Worm (Caenorhabditis elegans) whole organism, young adult: Measurements from ENCODE around the gene pho-11.

ENCODE experiments used
- F10E7.11 ChIP-seq: sonication (generic microtip); optimal IDR thresholded peaks from 2 replicates; lab custom pipeline; 2017; ENCODE audit warnings: mild to moderate bottlenecking, missing genetic modification characterization, moderate library complexity, missing compliant biosample characterization
- ZK185.1 ChIP-seq: sonication (generic microtip); optimal IDR thresholded peaks from 2 replicates; lab custom pipeline; 2016; ENCODE audit warnings: mild to moderate bottlenecking, missing genetic modification characterization, missing compliant biosample characterization; ENCODE audit not compliant: poor library complexity, severe bottlenecking
- ama-1 ChIP-seq, 3 experiments: fragments of 150-350 bp in 1 of 3; sonication (generic microtip) in 2 of 3; optimal IDR thresholded peaks; 2 replicates each; lab custom pipeline; 2014 to 2018; ENCODE audit warnings: missing biosample characterization in 2 of 3, missing genetic modification characterization in 2 of 3, missing genetic modification reagents in 2 of 3
- atf-7 ChIP-seq: sonication (generic microtip); optimal IDR thresholded peaks from 2 replicates; lab custom pipeline; 2017; ENCODE audit warnings: mild to moderate bottlenecking, missing genetic modification characterization, missing compliant biosample characterization
- bed-2 ChIP-seq: fragments of 200-800 bp; sonication (Bioruptor generic); IDR thresholded peaks from 2 replicates; pipeline ENCODE4 v1.3.6; 2022; ENCODE audit warnings: missing genetic modification reagents, missing genetic modification characterization, missing compliant biosample characterization
- ceh-40 ChIP-seq: fragments of 200-800 bp; sonication (Bioruptor generic); IDR thresholded peaks from 2 replicates; pipeline ENCODE4 v1.3.6; 2022; ENCODE audit warnings: missing genetic modification characterization, missing compliant biosample characterization
- die-1 ChIP-seq: sonication (generic microtip); optimal IDR thresholded peaks from 2 replicates; lab custom pipeline; 2016; ENCODE audit warnings: missing genotype, mild to moderate bottlenecking, missing genetic modification characterization, missing compliant biosample characterization
- efl-1 ChIP-seq: fragments of 150-350 bp; optimal IDR thresholded peaks from 2 replicates; lab custom pipeline; 2014; ENCODE audit warnings: missing biosample characterization, missing genetic modification reagents, missing genetic modification characterization
- ets-4 ChIP-seq: fragments of 200-800 bp; sonication (Bioruptor generic); optimal IDR thresholded peaks from 2 replicates; lab custom pipeline; 2018; ENCODE audit warnings: mild to moderate bottlenecking, missing genetic modification characterization, missing compliant biosample characterization
- hmg-1.2 ChIP-seq: fragments of 200-800 bp; sonication (Bioruptor generic); IDR thresholded peaks from 2 replicates; pipeline ENCODE4 v1.3.6; 2022; ENCODE audit warnings: missing genetic modification reagents, missing genetic modification characterization, missing compliant biosample characterization
- nfyb-1 ChIP-seq: fragments of 200-800 bp; sonication (Bioruptor generic); IDR thresholded peaks from 2 replicates; pipeline ENCODE4 v1.3.6; 2022; ENCODE audit warnings: missing genetic modification reagents, missing genetic modification characterization, missing compliant biosample characterization
- unc-62 ChIP-seq: fragments of 150-350 bp; optimal IDR thresholded peaks from 2 replicates; lab custom pipeline; 2014; ENCODE audit warnings: missing biosample characterization, missing genetic modification reagents, missing genetic modification characterization
- xnd-1 ChIP-seq: sonication (generic microtip); optimal IDR thresholded peaks from 2 replicates; lab custom pipeline; 2016; ENCODE audit warnings: missing genotype, missing genetic modification reagents, missing genetic modification characterization, missing compliant biosample characterization
- zfh-2 ChIP-seq: fragments of 200-800 bp; sonication (Bioruptor generic); conservative IDR thresholded peaks from 2 replicates; pipeline ENCODE4 v1.3.6; 2022; ENCODE audit warnings: missing genetic modification reagents, missing genetic modification characterization, missing compliant biosample characterization

DNA sequence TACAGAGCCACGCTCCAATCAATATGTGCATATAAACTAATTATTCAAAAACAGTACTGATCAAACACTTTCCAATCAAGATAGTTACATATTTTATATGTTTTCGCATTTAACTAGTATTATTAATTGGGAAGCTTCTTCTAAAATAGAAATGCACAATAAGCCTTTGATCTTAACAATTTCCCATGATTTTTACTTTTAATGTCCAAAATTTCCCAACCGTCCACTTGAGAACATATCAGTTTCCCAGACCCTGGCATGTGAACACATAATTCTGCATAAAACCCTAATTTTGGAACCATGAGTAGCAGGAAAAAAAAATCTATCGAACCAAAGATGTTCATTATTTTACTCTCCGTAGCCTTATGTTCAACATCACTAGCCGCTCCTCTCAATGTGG, 44.8 kb downstream of the pho-11 start, which contains the start of gene R53.8:
- no peak for TF ChIP-seq ceh-40 (GFP tag; lab: Robert Waterston, UW)
- no peak for TF ChIP-seq atf-7 (tag; lab: Kevin White, UChicago)
- TF ChIP-seq unc-62 (GFP tag; lab: Kevin White, UChicago) = no peak
- no peak for TF ChIP-seq ZK185.1
- no peak for TF ChIP-seq nfyb-1
- TF ChIP-seq bed-2 (GFP tag; lab: Robert Waterston, UW) = no peak
- no peak for TF ChIP-seq xnd-1
- no peak for TF ChIP-seq F10E7.11 (tag; lab: Kevin White, UChicago)
- TF ChIP-seq die-1 (tag; lab: Kevin White, UChicago) = no peak
- no peak for TF ChIP-seq ama-1 (optimal IDR thresholded peaks at IDR 0.05; lab: Kevin White, UChicago)
- no peak for TF ChIP-seq ama-1 (GFP tag; optimal IDR thresholded peaks at IDR 0.05; lab: Kevin White, UChicago)
- no peak for TF ChIP-seq hmg-1.2 (GFP tag; lab: Robert Waterston, UW)
- TF ChIP-seq zfh-2 (GFP tag; lab: Robert Waterston, UW) = no peak
- no peak for TF ChIP-seq ets-4
- no peak for TF ChIP-seq efl-1
